Fruit fly (Drosophila melanogaster) whole organism, embryonic: ENCODE data around the gene CG42335.

Experiments
- CG10267 ChIP-seq: fragments of 200-800 bp; sonication (Bioruptor generic); optimal IDR thresholded peaks from 2 replicates; lab custom pipeline; 2018; ENCODE audit warnings: missing biosample characterization, mild to moderate bottlenecking, missing genetic modification characterization, moderate library complexity
- CG10543 ChIP-seq: fragments of 200-800 bp; sonication (Bioruptor generic); optimal IDR thresholded peaks from 3 replicates; lab custom pipeline; 2017; ENCODE audit warnings: missing biosample characterization, mild to moderate bottlenecking, missing genetic modification characterization, moderate library complexity
- CG11560 ChIP-seq: fragments of 200-800 bp; sonication (Bioruptor generic); IDR thresholded peaks from 3 replicates; pipeline ENCODE4 v1.3.6; 2022; ENCODE audit warnings: missing biosample characterization, missing genetic modification characterization
- CG12104 ChIP-seq: fragments of 200-800 bp; sonication (Bioruptor generic); optimal IDR thresholded peaks from 3 replicates; lab custom pipeline; 2016; ENCODE audit warnings: missing biosample characterization, missing genetic modification characterization
- CG12155 ChIP-seq: fragments of 200-800 bp; sonication (Bioruptor generic); optimal IDR thresholded peaks from 3 replicates; lab custom pipeline; 2016; ENCODE audit warnings: missing biosample characterization, missing genetic modification characterization
- CG14050 ChIP-seq: fragments of 200-800 bp; sonication (Bioruptor generic); IDR thresholded peaks from 3 replicates; pipeline ENCODE4 v1.3.6; 2022; ENCODE audit warnings: missing biosample characterization, missing genetic modification characterization
- CG14710 ChIP-seq: fragments of 200-800 bp; sonication (Bioruptor generic); optimal IDR thresholded peaks from 3 replicates; lab custom pipeline; 2019; ENCODE audit warnings: missing biosample characterization, mild to moderate bottlenecking, missing genetic modification characterization, moderate library complexity
- CG15073 ChIP-seq: fragments of 200-800 bp; sonication (Bioruptor generic); optimal IDR thresholded peaks from 2 replicates; lab custom pipeline; 2016; ENCODE audit warnings: missing biosample characterization, missing genetic modification characterization
- CG1602 ChIP-seq: fragments of 200-800 bp; sonication (Bioruptor generic); optimal IDR thresholded peaks from 3 replicates; lab custom pipeline; 2016; ENCODE audit warnings: missing biosample characterization, missing genetic modification characterization
- CG16863 ChIP-seq: fragments of 200-800 bp; sonication (Bioruptor generic); optimal IDR thresholded peaks from 3 replicates; lab custom pipeline; 2016; ENCODE audit warnings: missing biosample characterization, missing genetic modification characterization
- CG17328 ChIP-seq: fragments of 200-800 bp; sonication (Bioruptor generic); IDR thresholded peaks from 2 replicates; pipeline ENCODE4 v1.3.6; 2022; ENCODE audit warnings: missing biosample characterization, missing genetic modification characterization
- CG17612 ChIP-seq: fragments of 200-800 bp; sonication (Bioruptor generic); IDR thresholded peaks from 2 replicates; pipeline ENCODE4 v1.3.6; 2022; ENCODE audit warnings: missing biosample characterization, missing genetic modification characterization
- CG30403 ChIP-seq: fragments of 200-800 bp; sonication (Bioruptor generic); optimal IDR thresholded peaks from 3 replicates; lab custom pipeline; 2016; ENCODE audit warnings: missing biosample characterization, missing genetic modification characterization
- CG34376 ChIP-seq: fragments of 200-800 bp; sonication (Bioruptor generic); optimal IDR thresholded peaks from 2 replicates; lab custom pipeline; 2018; ENCODE audit warnings: missing biosample characterization, mild to moderate bottlenecking, missing genetic modification characterization
- CG4707 ChIP-seq: fragments of 200-800 bp; sonication (Bioruptor generic); optimal IDR thresholded peaks from 2 replicates; lab custom pipeline; 2018; ENCODE audit warnings: missing biosample characterization, mild to moderate bottlenecking, missing genetic modification characterization, moderate library complexity
- CG7786 ChIP-seq: fragments of 200-800 bp; sonication (Bioruptor generic); optimal IDR thresholded peaks from 2 replicates; lab custom pipeline; 2016; ENCODE audit warnings: missing biosample characterization, missing genetic modification characterization
- CG9437 ChIP-seq: fragments of 200-800 bp; sonication (Bioruptor generic); optimal IDR thresholded peaks from 2 replicates; lab custom pipeline; 2018; ENCODE audit warnings: missing biosample characterization, mild to moderate bottlenecking, missing genetic modification characterization
- CG9727 ChIP-seq: fragments of 200-800 bp; sonication (Bioruptor generic); optimal IDR thresholded peaks from 3 replicates; lab custom pipeline; 2017; ENCODE audit warnings: missing biosample characterization, mild to moderate bottlenecking, missing genetic modification characterization
- Camta ChIP-seq: fragments of 200-800 bp; sonication (Bioruptor generic); optimal IDR thresholded peaks from 2 replicates; lab custom pipeline; 2016; ENCODE audit warnings: missing biosample characterization, missing genetic modification characterization
- Deaf1 ChIP-seq: fragments of 200-800 bp; optimal IDR thresholded peaks from 3 replicates; lab custom pipeline; 2019; ENCODE audit warnings: missing biosample characterization, mild to moderate bottlenecking, missing genetic modification characterization, moderate library complexity
- Ets65A ChIP-seq: fragments of 200-800 bp; sonication (Bioruptor generic); peaks from one replicate; lab custom pipeline; 2016; ENCODE audit warnings: missing biosample characterization, missing genetic modification characterization
- Fer2 ChIP-seq: fragments of 200-800 bp; sonication (Bioruptor generic); optimal IDR thresholded peaks from 2 replicates; lab custom pipeline; 2018; ENCODE audit warnings: missing biosample characterization, mild to moderate bottlenecking, missing genetic modification characterization, moderate library complexity
- Hand ChIP-seq: fragments of 200-800 bp; sonication (Bioruptor generic); optimal IDR thresholded peaks from 2 replicates; lab custom pipeline; 2017; ENCODE audit warnings: mild to moderate bottlenecking, missing biosample characterization, missing genetic modification reagents, missing genetic modification characterization
- Hmx ChIP-seq: fragments of 200-800 bp; sonication (Bioruptor generic); optimal IDR thresholded peaks from 2 replicates; lab custom pipeline; 2016; ENCODE audit warnings: missing biosample characterization, missing genetic modification characterization
- NK7.1 ChIP-seq: fragments of 200-800 bp; sonication (Bioruptor generic); optimal IDR thresholded peaks from 3 replicates; lab custom pipeline; 2016; ENCODE audit warnings: missing biosample characterization, missing genetic modification characterization
- Pdp1 ChIP-seq, 2 experiments: fragments of 200-800 bp; sonication (Bioruptor generic); optimal IDR thresholded peaks; 3 replicates each; lab custom pipeline; 2016; ENCODE audit warnings: missing biosample characterization in 2 of 2, missing genetic modification characterization in 2 of 2, mild to moderate bottlenecking in 1 of 2, moderate library complexity in 1 of 2
- Sry-β ChIP-seq: fragments of 200-800 bp; sonication (Bioruptor generic); optimal IDR thresholded peaks from 2 replicates; lab custom pipeline; 2018; ENCODE audit warnings: missing biosample characterization, mild to moderate bottlenecking, missing genetic modification characterization, moderate library complexity
- ab ChIP-seq: fragments of 200-800 bp; sonication (Bioruptor generic); optimal IDR thresholded peaks from 2 replicates; lab custom pipeline; 2016; ENCODE audit warnings: missing biosample characterization, missing genetic modification characterization
- bab2 ChIP-seq: fragments of 200-800 bp; sonication (Bioruptor generic); optimal IDR thresholded peaks from 2 replicates; lab custom pipeline; 2016; ENCODE audit warnings: missing biosample characterization, missing genetic modification characterization
- croc ChIP-seq: fragments of 200-800 bp; sonication (Bioruptor generic); conservative IDR thresholded peaks from 3 replicates; pipeline ENCODE4 v1.3.6; 2022; ENCODE audit warnings: missing biosample characterization, missing genetic modification characterization
- fd96Cb ChIP-seq: fragments of 200-800 bp; sonication (Bioruptor generic); optimal IDR thresholded peaks from 2 replicates; lab custom pipeline; 2018; ENCODE audit warnings: missing biosample characterization, mild to moderate bottlenecking, missing genetic modification characterization, moderate library complexity
- hb ChIP-seq: fragments of 200-800 bp; sonication (Bioruptor generic); IDR thresholded peaks from 3 replicates; pipeline ENCODE4 v1.3.6; 2022; ENCODE audit warnings: missing biosample characterization, missing genetic modification characterization; ENCODE audit not compliant: partially characterized antibody
- ind ChIP-seq: fragments of 200-800 bp; sonication (Bioruptor generic); optimal IDR thresholded peaks from 3 replicates; lab custom pipeline; 2016; ENCODE audit warnings: missing biosample characterization, missing genetic modification characterization
- nau ChIP-seq: fragments of 200-800 bp; sonication (Bioruptor generic); optimal IDR thresholded peaks from 3 replicates; lab custom pipeline; 2017; ENCODE audit warnings: missing biosample characterization, mild to moderate bottlenecking, missing genetic modification characterization, missing genetic modification reagents
- nerfin-2 ChIP-seq: fragments of 200-800 bp; sonication (Bioruptor generic); IDR thresholded peaks from 2 replicates; pipeline ENCODE4 v1.3.6; 2022; ENCODE audit warnings: missing biosample characterization, missing genetic modification characterization; ENCODE audit not compliant: partially characterized antibody
- nmo ChIP-seq: fragments of 200-800 bp; sonication (Bioruptor generic); optimal IDR thresholded peaks from 2 replicates; lab custom pipeline; 2018; ENCODE audit warnings: missing biosample characterization, mild to moderate bottlenecking, missing genetic modification characterization, moderate library complexity
- pfk ChIP-seq: fragments of 200-800 bp; sonication (Bioruptor generic); optimal IDR thresholded peaks from 2 replicates; lab custom pipeline; 2018; ENCODE audit warnings: missing biosample characterization, mild to moderate bottlenecking, missing genetic modification characterization, moderate library complexity
- schlank ChIP-seq: fragments of 200-800 bp; sonication (Bioruptor generic); optimal IDR thresholded peaks from 2 replicates; lab custom pipeline; 2018; ENCODE audit warnings: missing biosample characterization, mild to moderate bottlenecking, missing genetic modification characterization
- sima ChIP-seq: fragments of 200-800 bp; sonication (Bioruptor generic); optimal IDR thresholded peaks from 2 replicates; lab custom pipeline; 2016; ENCODE audit warnings: missing biosample characterization, missing genetic modification characterization
- slou ChIP-seq: fragments of 200-800 bp; sonication (Bioruptor generic); optimal IDR thresholded peaks from 3 replicates; lab custom pipeline; 2016; ENCODE audit warnings: missing biosample characterization, missing genetic modification characterization
- slp2 ChIP-seq: fragments of 200-800 bp; sonication (Bioruptor generic); optimal IDR thresholded peaks from 2 replicates; lab custom pipeline; 2016; ENCODE audit warnings: missing biosample characterization, missing genetic modification characterization
- stc ChIP-seq: fragments of 200-800 bp; sonication (Bioruptor generic); IDR thresholded peaks from 2 replicates; pipeline ENCODE4 v1.3.6; 2022; ENCODE audit warnings: missing biosample characterization, missing genetic modification characterization
- vnd ChIP-seq: fragments of 200-800 bp; sonication (Bioruptor generic); IDR thresholded peaks from 3 replicates; pipeline ENCODE4 v1.3.6; 2022; ENCODE audit warnings: missing biosample characterization, missing genetic modification characterization; ENCODE audit not compliant: partially characterized antibody
- zf30C ChIP-seq: fragments of 200-800 bp; sonication (Bioruptor generic); optimal IDR thresholded peaks from 3 replicates; lab custom pipeline; 2018; ENCODE audit warnings: missing biosample characterization, mild to moderate bottlenecking, missing genetic modification characterization

CG42335 gene

DNA sequence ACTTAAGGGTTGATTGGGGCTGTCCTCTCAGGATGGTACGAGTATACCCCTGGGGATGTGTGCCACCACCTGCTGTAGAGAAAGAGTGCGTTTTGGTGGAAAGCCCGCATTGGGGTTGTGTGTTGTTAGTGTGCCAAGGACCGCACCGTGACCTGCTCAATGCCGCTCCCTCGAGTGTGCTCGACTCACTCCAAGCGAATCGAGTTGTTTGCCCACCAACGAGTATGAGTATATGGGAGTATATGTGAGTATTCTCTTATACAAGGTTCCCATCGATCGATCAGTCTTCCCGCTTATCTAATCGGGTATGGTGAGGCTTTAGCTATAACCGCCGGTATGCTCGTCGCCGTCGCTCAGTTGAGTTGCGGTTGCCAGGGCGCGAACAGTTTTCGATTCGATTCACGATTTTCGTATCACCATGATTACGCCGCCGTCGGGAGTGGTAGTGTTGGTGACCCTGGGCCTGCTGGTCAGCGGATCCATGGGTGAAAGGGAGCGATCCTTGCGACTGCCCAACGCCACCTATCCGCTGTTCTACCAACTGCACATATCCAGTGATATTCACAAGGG is 18.7 kb upstream of the CG42335 start, which contains the start of gene CG5849 (continued):
- TF ChIP-seq Fer2 (no peak), CG1602 (GFP tag; lab: Kevin White, UChicago) (no peak), schlank (tag; lab: Kevin White, UChicago) (no peak), CG16863 (GFP tag; lab: Kevin White, UChicago) (no peak), CG7786 (GFP tag; lab: Kevin White, UChicago) (no peak), Sry-β (no peak), CG12104 (no peak), CG15073 (peak; percentile 4), Ets65A (GFP tag; lab: Kevin White, UChicago) (peak; percentile 43), CG14710 (tag; lab: Kevin White, UChicago) (no peak), zf30C (GFP tag; lab: Kevin White, UChicago) (no peak), Camta (no peak), CG9727 (GFP tag; lab: Kevin White, UChicago) (no peak), CG17328 (no peak), stc (GFP tag; lab: Robert Waterston, UW) (no peak), CG17612 (GFP tag; lab: Robert Waterston, UW) (0 out of 2 replicates have a peak, but pooled peaks have one; percentile 24), NK7.1 (GFP tag; lab: Kevin White, UChicago) (no peak), CG10267 (tag; lab: Kevin White, UChicago) (no peak), nmo (GFP tag; lab: Kevin White, UChicago) (no peak), Pdp1 (GFP tag; optimal IDR thresholded peaks at IDR 0.05; lab: Kevin White, UChicago) (peak in 1 of 2 experiments; percentile 68), croc (GFP tag; lab: Robert Waterston, UW) (no peak), CG10543 (GFP tag; lab: Kevin White, UChicago) (peak; percentile 29), slp2 (GFP tag; lab: Kevin White, UChicago) (no peak), nau (GFP tag; lab: Kevin White, UChicago) (no peak), Hand (GFP tag; lab: Kevin White, UChicago) (no peak), hb (GFP tag; lab: Robert Waterston, UW) (no peak), CG4707 (no peak), ind (GFP tag; lab: Kevin White, UChicago) (no peak), CG34376 (GFP tag; lab: Kevin White, UChicago) (peak; percentile 45), bab2 (no peak), Hmx (GFP tag; lab: Kevin White, UChicago) (no peak), CG30403 (GFP tag; lab: Kevin White, UChicago) (no peak), sima (GFP tag; lab: Kevin White, UChicago) (no peak), slou (GFP tag; lab: Kevin White, UChicago) (no peak), nerfin-2 (GFP tag; lab: Robert Waterston, UW) (no peak), CG14050 (GFP tag; lab: Robert Waterston, UW) (no peak), CG9437 (GFP tag; lab: Kevin White, UChicago) (no peak), CG11560 (no peak), pfk (GFP tag; lab: Kevin White, UChicago) (no peak), Deaf1 (tag; lab: Kevin White, UChicago) (peak; percentile 10), ab (GFP tag; lab: Kevin White, UChicago) (no peak), CG12155 (no peak), vnd (no peak), fd96Cb (no peak)
- TF ChIP-seq, all 482 proteins: peak for 23
